Worm (Caenorhabditis elegans): ENCODE measurements around the gene saeg-1.

DNA sequence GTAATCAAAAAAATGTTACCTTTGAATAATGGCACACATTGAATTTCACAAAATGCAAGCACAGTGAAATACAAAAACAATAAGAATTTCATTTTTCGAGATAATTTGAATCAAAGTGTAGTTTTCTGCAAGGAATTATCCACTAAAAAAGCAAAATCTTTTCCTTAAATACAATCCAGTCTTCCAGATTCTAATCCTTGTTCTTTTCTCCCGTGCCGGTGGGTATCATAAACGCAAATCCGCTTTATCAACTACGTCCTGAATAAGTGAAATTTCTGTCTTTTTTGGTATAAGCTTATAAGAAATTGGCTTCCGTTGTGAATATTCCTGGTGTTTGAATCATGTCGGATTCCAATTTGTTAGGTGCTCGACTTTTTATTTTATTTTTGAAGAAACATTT, 22.7 kb upstream of the saeg-1 start:
- TF ChIP-seq hmg-4 (GFP tag; optimal IDR thresholded peaks at IDR 0.05) (no peak), ceh-13 (GFP tag; optimal IDR thresholded peaks at IDR 0.05) (no peak), ama-1 (optimal IDR thresholded peaks at IDR 0.05) (no peak), ets-7 (tag; optimal IDR thresholded peaks at IDR 0.05) (no peak), pes-1 (GFP tag; IDR thresholded peaks at IDR 0.05) (no peak), tbx-11 (GFP tag; IDR thresholded peaks at IDR 0.05) (no peak), hmbx-1 (tag; optimal IDR thresholded peaks at IDR 0.05) (no peak), flt-1 (GFP tag; IDR thresholded peaks at IDR 0.05) (no peak)
